Worm (Caenorhabditis elegans) whole organism, late embryonic: ENCODE results near the gene F25D1.3.

ENCODE experiments used
- elt-4 ChIP-seq: sonication (generic microtip); optimal IDR thresholded peaks from 2 replicates; lab custom pipeline; 2016; ENCODE audit warnings: missing genetic modification characterization, missing compliant biosample characterization
- nhr-11 ChIP-seq: fragments of 150-350 bp; optimal IDR thresholded peaks from 2 replicates; lab custom pipeline; 2014; ENCODE audit warnings: missing biosample characterization, missing genetic modification characterization
- pag-3 ChIP-seq: sonication (generic microtip); optimal IDR thresholded peaks from 2 replicates; lab custom pipeline; 2016; ENCODE audit warnings: missing compliant biosample characterization, missing genetic modification characterization, borderline replicate concordance
- tbx-2 ChIP-seq: sonication (generic microtip); optimal IDR thresholded peaks from 2 replicates; lab custom pipeline; 2016; ENCODE audit warnings: missing genetic modification characterization, missing compliant biosample characterization
- unc-55 ChIP-seq: sonication (generic microtip); optimal IDR thresholded peaks from 2 replicates; lab custom pipeline; 2017; ENCODE audit warnings: missing biosample characterization, missing genetic modification reagents, missing genetic modification characterization

DNA sequence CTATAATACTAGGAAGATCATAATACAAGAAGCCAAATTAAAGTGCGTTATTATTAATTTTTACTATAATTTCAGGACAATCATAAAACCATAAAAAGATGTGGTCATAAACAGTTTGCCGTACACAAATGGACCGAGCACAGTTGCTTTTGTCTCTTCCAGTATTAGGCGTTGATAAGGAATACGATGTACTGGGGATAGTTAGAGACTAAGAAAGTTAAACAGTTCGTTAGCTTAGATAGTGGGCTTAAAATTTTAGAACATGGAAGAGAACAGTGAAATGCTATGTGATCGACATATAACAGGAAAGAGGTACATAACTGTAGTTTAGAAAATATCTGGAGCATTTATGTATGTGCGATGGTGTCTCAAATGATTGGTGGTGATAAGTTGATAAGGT, 43.1 kb upstream of the F25D1.3 start:
- TF ChIP-seq pag-3 (tag; lab: Kevin White, UChicago) (no peak), tbx-2 (tag; lab: Kevin White, UChicago) (no peak), unc-55 (GFP tag; lab: Kevin White, UChicago) (no peak), nhr-11 (no peak), elt-4 (no peak)
